Worm (Caenorhabditis elegans) whole organism, midembryonic: Measurements from ENCODE around the gene Y17G9B.11.
"Not testable (repeated sequence)": the region's sequence is repeated elsewhere in the genome, so short reads cannot be mapped to it uniquely, and the experiment has no call there.

ENCODE experiments used
- cog-1 ChIP-seq: sonication (generic microtip); optimal IDR thresholded peaks from 2 replicates; lab custom pipeline; 2016; ENCODE audit warnings: missing genetic modification characterization, missing compliant biosample characterization
- flt-1 ChIP-seq: fragments of 200-800 bp; sonication (Bioruptor generic); IDR thresholded peaks from 2 replicates; pipeline ENCODE4 v1.3.6; 2022; ENCODE audit warnings: missing genetic modification characterization, missing compliant biosample characterization
- klf-2 ChIP-seq: fragments of 200-800 bp; sonication (Bioruptor generic); conservative IDR thresholded peaks from 2 replicates; pipeline ENCODE4 v1.3.6; 2022; ENCODE audit warnings: missing genetic modification reagents, missing genetic modification characterization, missing compliant biosample characterization
- med-1 ChIP-seq: sonication (generic microtip); optimal IDR thresholded peaks from 2 replicates; lab custom pipeline; 2017; ENCODE audit warnings: missing genetic modification characterization, mild to moderate bottlenecking, missing compliant biosample characterization, antibody characterized with exemption, missing genetic modification reagents; ENCODE audit not compliant: insufficient read depth
- ref-1 ChIP-seq: fragments of 200-800 bp; sonication (Bioruptor generic); conservative IDR thresholded peaks from 2 replicates; pipeline ENCODE4 v1.3.6; 2022; ENCODE audit warnings: missing genetic modification reagents, missing genetic modification characterization, missing compliant biosample characterization
- tab-1 ChIP-seq: fragments of 200-800 bp; sonication (Bioruptor generic); IDR thresholded peaks from 2 replicates; pipeline ENCODE4 v1.3.6; 2022; ENCODE audit warnings: missing genetic modification characterization, missing compliant biosample characterization
- ztf-23 ChIP-seq: fragments of 200-800 bp; sonication (Bioruptor generic); IDR thresholded peaks from 2 replicates; pipeline ENCODE4 v1.3.6; 2022; ENCODE audit warnings: missing genetic modification reagents, missing genetic modification characterization, missing compliant biosample characterization
- ztf-29 ChIP-seq: fragments of 200-800 bp; sonication (Bioruptor generic); IDR thresholded peaks from 2 replicates; pipeline ENCODE4 v1.3.6; 2022; ENCODE audit warnings: missing genetic modification reagents, missing genetic modification characterization, missing compliant biosample characterization

DNA sequence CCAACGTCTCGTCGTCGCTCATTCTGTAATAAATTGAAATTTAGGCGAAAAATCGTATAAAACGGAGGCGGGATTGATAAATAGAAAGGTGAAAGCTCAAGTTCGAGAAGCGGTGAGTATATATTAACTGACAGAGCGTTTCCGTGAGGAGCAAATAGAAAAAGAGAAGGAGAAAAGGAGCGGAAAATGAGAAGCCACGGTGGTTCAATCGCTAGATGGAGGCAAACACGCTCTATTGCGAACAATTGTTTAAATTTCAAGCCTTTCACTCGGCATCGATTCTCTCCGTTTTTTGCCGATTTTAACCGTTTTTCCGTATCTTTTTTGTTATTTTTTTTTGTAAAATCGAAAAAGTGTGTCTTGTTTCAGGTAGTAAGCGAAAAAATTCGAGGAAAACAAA, 40.6 kb upstream of the Y17G9B.11 start, which contains the start of gene miro-1:
- not testable (repeated sequence) for TF ChIP-seq flt-1 (GFP tag; lab: Robert Waterston, UW); ztf-29 (GFP tag; lab: Robert Waterston, UW); tab-1 (GFP tag; lab: Robert Waterston, UW); med-1; ref-1 (GFP tag; lab: Robert Waterston, UW); ztf-23; cog-1; klf-2
